Worm (Caenorhabditis elegans) whole organism, L3 larva: ENCODE measurements around the gene F38B7.3.

Experiments used
- unc-39 ChIP-seq: sonication (generic microtip); optimal IDR thresholded peaks from 4 replicates; lab custom pipeline; 2017; ENCODE audit warnings: missing biosample characterization, missing genetic modification characterization

The F38B7.3 gene

ce11 chrV:11600800-11601199, 51.9 kb downstream of the F38B7.3 start, which contains the start of gene F35B12.9:
Gene F35B12.9, plus strand, starts transcription at chrV:11601171.
- no peak for TF ChIP-seq unc-39
